Fruit fly (Drosophila melanogaster): Measurements from ENCODE around the gene plum.
A peak's percentile ranks its signal among the peaks of the same experiment; 100 is the strongest.

- TF ChIP-seq Mnt (GFP tag; optimal IDR thresholded peaks at IDR 0.05) (no peak), CG5204 (GFP tag; optimal IDR thresholded peaks at IDR 0.05) (no peak), CG1620 (GFP tag; optimal IDR thresholded peaks at IDR 0.05) (no peak), Clk (GFP tag; optimal IDR thresholded peaks at IDR 0.05) (peak; percentile 11), kay (GFP tag; ENCODE audit: borderline replicate concordance) (no peak), cnc (optimal IDR thresholded peaks at IDR 0.05) (no peak), CG7101 (tag; optimal IDR thresholded peaks at IDR 0.05) (no peak), pad (GFP tag; optimal IDR thresholded peaks at IDR 0.05) (no peak), CG7045 (GFP tag; optimal IDR thresholded peaks at IDR 0.05) (no peak), Hr96 (GFP tag; optimal IDR thresholded peaks at IDR 0.05) (no peak)
Measured at dm6 chr3R:26536747-26537221, 1.8 kb upstream of the plum start.

Measured in whole organism, adult.